Fruit fly (Drosophila melanogaster): ENCODE measurements around the gene CG13040.

CG13040 gene

DNA sequence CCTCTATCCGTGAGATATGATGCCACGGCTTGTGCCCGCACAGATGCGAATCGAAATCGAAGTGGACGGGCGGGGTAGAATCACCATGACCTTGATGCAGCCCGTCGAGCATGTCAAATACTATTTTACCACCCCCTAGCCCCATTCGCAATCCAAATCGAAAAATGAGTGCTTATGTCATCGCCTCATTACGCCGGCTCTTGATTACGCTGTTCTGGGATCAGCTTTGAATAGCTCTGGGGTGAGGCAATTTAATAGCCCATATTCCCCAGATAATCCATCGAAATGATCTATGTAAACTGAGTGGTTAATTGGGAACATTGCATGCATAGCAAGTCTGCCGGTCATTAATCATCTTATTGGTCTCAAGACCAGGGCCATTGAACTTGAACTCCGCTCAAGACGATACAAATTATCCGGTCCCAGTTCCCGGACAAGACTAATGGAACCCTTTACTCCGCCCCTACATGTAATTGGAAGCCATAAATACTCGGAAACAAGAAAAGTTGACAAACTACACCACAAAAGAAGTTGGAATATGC is 30.7 kb upstream of the CG13040 start:
- TF ChIP-seq EcR (GFP tag; optimal IDR thresholded peaks at IDR 0.05) (peak; percentile 91), CG9948 (tag; optimal IDR thresholded peaks at IDR 0.05) (no peak)

DNA sequence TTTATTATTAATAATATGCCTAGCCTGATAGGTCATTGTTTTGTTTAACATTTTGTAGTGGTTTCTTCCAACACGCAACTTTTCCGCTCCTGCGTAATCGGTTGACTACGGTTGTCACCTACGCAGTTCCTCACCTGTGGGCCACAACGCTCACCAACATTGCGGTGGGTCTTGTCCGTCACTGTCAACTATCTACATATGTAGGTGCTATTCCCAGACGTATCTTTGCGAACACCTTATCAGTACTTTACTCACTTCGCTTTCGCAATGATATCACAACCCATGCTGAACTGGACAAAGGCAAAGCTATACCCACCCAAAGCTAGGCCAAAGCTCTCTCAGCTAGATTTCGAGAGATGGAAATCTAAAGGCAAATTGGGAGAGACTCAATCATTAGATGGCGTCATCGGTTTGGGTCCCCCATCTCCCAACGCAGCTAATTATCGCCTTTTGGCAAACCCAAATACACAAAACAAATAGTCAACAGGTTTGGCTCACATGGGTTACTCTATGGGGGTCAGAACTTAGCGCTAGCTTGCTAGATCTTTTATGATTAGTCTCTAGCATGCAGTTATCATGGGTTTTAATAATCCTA is 29.7 kb upstream of the CG13040 start:
- TF ChIP-seq fd96Ca (GFP tag; IDR thresholded peaks at IDR 0.05): 0 out of 3 replicates have a peak, but pooled peaks have one; percentile 9
- TF ChIP-seq rn (GFP tag; IDR thresholded peaks at IDR 0.05): no peak
- no peak for TF ChIP-seq Ets98B (GFP tag; IDR thresholded peaks at IDR 0.05)
- TF ChIP-seq CG13204 (GFP tag; optimal IDR thresholded peaks at IDR 0.05): no peak
- TF ChIP-seq Pif1B (GFP tag; optimal IDR thresholded peaks at IDR 0.05): no peak

DNA sequence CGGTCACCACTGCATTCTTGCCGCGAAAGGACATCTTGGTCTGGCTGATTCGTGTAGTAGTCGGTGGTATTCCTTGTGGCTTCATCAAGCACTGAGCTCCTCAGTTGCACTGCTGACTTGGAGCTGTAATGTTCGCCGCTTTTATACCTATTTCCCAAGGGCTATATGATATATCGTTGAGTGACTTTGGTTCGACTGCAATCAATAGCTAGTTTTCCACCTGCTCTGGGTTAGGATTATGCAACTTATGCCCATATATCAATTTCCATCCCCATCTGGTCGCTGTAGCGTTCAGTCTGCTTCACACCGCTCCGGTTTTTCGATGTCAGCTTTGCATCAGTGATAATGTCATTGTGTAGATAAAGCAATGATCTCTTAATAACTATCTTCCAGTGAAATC is 27.6 kb upstream of the CG13040 start, which contains the start of gene Pdh:
Gene Pdh, minus strand, starts transcription at position 101 of the 400 bp plus-strand sequence.
- TF ChIP-seq EcR (GFP tag; optimal IDR thresholded peaks at IDR 0.05) (no peak), CG15710 (tag; optimal IDR thresholded peaks at IDR 0.05) (no peak), CG14655 (GFP tag; optimal IDR thresholded peaks at IDR 0.05) (no peak), Pif1A (GFP tag; optimal IDR thresholded peaks at IDR 0.05) (no peak), CG34367 (tag; optimal IDR thresholded peaks at IDR 0.05) (no peak), fd96Ca (GFP tag; IDR thresholded peaks at IDR 0.05) (no peak), CG9948 (tag; optimal IDR thresholded peaks at IDR 0.05) (no peak), CG10348 (GFP tag; IDR thresholded peaks at IDR 0.05) (no peak), Pif1B (GFP tag; optimal IDR thresholded peaks at IDR 0.05) (no peak), Snoo (tag; optimal IDR thresholded peaks at IDR 0.05) (no peak), CG8159 (tag; optimal IDR thresholded peaks at IDR 0.05) (no peak), gl (tag; optimal IDR thresholded peaks at IDR 0.05) (no peak), CG4496 (GFP tag; IDR thresholded peaks at IDR 0.05) (no peak), CG13204 (GFP tag; optimal IDR thresholded peaks at IDR 0.05) (no peak), CG12605 (GFP tag; IDR thresholded peaks at IDR 0.05) (no peak), D1 (tag; optimal IDR thresholded peaks at IDR 0.05) (no peak), CG32121 (GFP tag; IDR thresholded peaks at IDR 0.05) (no peak), Ets98B (GFP tag; IDR thresholded peaks at IDR 0.05) (no peak), CG8301 (tag; optimal IDR thresholded peaks at IDR 0.05) (no peak), rn (GFP tag; IDR thresholded peaks at IDR 0.05) (no peak)

DNA sequence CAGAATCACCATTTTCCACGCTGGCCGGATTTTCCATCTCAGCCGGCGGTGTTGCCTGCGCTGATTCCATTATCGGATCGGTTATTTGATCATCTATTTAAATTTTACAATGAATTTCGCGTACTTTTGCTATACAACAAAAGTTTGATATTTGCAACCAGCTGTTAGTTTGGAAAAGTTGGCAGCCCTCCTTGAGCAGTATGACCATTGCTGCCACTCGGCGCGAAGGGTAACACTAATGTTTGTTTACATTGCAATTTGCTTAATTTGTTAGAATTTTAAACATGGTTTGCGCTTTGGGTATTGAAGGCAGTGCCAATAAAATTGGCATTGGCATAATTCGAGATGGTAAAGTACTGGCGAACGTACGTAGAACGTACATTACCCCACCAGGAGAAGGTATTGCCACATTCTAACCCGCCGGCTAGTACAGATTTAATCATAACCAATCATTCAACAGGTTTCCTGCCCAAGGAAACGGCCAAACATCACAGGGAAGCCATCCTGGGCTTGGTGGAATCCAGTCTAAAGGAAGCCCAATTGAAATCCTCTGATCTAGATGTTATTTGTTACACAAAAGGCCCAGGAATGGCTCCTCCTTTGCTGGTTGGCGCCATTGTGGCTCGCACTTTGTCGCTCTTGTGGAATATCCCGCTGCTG is 25.3 kb upstream of the CG13040 start, which contains the start of the genes Golgin104 and Tcs3:
Gene Golgin104, minus strand, starts transcription at position 182 of the 660 bp plus-strand sequence.
Gene Tcs3, plus strand, starts transcription at position 222 of the 660 bp plus-strand sequence.
- TF ChIP-seq D1 (tag; optimal IDR thresholded peaks at IDR 0.05) (no peak), CG17806 (tag; optimal IDR thresholded peaks at IDR 0.05) (no peak), CG4496 (GFP tag; IDR thresholded peaks at IDR 0.05) (no peak), CG34367 (tag; optimal IDR thresholded peaks at IDR 0.05) (no peak), CG10348 (GFP tag; IDR thresholded peaks at IDR 0.05) (no peak), CG13204 (GFP tag; optimal IDR thresholded peaks at IDR 0.05) (no peak), Ets98B (GFP tag; IDR thresholded peaks at IDR 0.05) (no peak), CG32121 (GFP tag; IDR thresholded peaks at IDR 0.05) (no peak), Snoo (tag; optimal IDR thresholded peaks at IDR 0.05) (no peak), CG8301 (tag; optimal IDR thresholded peaks at IDR 0.05) (no peak), Pif1A (GFP tag; optimal IDR thresholded peaks at IDR 0.05) (no peak), Pif1B (GFP tag; optimal IDR thresholded peaks at IDR 0.05) (no peak), CG9948 (tag; optimal IDR thresholded peaks at IDR 0.05) (no peak), gl (tag; optimal IDR thresholded peaks at IDR 0.05) (no peak), CG14655 (GFP tag; optimal IDR thresholded peaks at IDR 0.05) (no peak)

DNA sequence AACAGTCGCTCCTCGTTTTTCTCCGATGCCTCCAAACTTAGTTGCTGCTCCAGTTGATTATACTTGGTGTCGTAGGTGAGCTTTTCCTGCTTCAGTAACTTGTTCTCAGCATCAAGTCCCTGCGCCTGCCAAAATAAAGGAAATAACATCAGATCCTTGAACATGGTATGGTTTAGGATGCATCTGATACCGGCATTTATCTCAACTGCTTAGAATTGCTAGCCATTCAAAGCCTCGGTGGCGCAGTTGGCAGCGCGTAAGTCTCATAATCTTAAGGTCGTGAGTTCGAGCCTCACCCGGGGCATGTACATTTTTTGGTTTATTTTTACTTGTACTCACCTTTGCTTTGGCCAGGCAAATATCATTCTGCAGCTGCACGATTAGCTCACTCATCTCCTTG is 23.1 kb upstream of the CG13040 start:
- TF ChIP-seq CG15710 (tag; optimal IDR thresholded peaks at IDR 0.05) (no peak), D1 (tag; optimal IDR thresholded peaks at IDR 0.05) (no peak), CG32121 (GFP tag; IDR thresholded peaks at IDR 0.05) (no peak), CG12605 (GFP tag; IDR thresholded peaks at IDR 0.05) (no peak), Snoo (tag; optimal IDR thresholded peaks at IDR 0.05) (no peak), rn (GFP tag; IDR thresholded peaks at IDR 0.05) (no peak), CG4496 (GFP tag; IDR thresholded peaks at IDR 0.05) (no peak), Ets98B (GFP tag; IDR thresholded peaks at IDR 0.05) (no peak), CG17806 (tag; optimal IDR thresholded peaks at IDR 0.05) (no peak), CG13204 (GFP tag; optimal IDR thresholded peaks at IDR 0.05) (no peak)

DNA sequence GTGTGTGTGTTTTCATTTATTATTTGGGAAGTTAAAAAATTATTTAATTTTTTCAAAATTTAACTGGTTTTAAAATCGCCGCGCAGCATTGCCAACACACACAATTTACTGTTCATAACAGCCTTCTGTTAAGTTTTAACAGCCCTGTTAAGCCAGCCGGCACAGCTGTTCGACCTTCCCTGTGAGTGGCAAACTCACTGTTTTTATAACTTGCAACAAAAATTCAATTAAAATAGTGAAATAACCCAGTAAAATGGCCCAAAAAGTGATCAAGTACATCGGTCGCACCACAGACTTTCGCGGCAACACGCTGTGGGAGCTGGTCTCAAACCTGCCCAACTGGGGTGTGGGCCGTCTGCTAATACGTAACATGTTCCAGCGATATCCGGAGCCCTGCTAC is 21.4 kb upstream of the CG13040 start, which contains the start of gene mRpS34:
Gene mRpS34, plus strand, starts transcription at position 161 of the 400 bp plus-strand sequence.
- TF ChIP-seq CG8301 (tag; optimal IDR thresholded peaks at IDR 0.05) (no peak), EcR (GFP tag; optimal IDR thresholded peaks at IDR 0.05) (no peak)

DNA sequence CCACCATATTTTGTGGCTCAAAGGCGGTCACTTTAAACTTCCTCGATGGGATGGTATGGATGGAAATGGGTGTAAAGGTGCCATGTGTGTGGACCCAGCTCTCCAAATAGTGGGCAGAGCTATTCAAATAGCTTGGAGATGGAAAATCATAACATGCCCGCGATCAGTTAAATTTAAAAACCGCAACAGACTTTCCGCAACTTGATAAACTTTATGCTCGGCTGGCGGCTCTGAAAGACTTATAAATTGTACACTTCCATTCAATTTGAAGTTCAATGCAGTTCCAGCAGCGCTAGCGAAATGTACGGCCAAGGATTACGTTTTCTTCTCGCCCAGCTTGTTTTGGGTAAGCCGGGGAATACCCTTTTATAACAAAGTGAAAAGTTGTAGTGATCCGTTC is 19.5 kb upstream of the CG13040 start, which contains the start of gene CG33257:
Gene CG33257, plus strand, starts transcription at position 301 of the 400 bp plus-strand sequence.
- TF ChIP-seq Snoo (tag; optimal IDR thresholded peaks at IDR 0.05): no peak
- TF ChIP-seq CG15710 (tag; optimal IDR thresholded peaks at IDR 0.05): no peak
- TF ChIP-seq CG4496 (GFP tag; IDR thresholded peaks at IDR 0.05): no peak
- TF ChIP-seq CG10348 (GFP tag; IDR thresholded peaks at IDR 0.05): no peak
- no peak for TF ChIP-seq D1 (tag; optimal IDR thresholded peaks at IDR 0.05)
- TF ChIP-seq Pif1B (GFP tag; optimal IDR thresholded peaks at IDR 0.05): no peak
- TF ChIP-seq gl (tag; optimal IDR thresholded peaks at IDR 0.05): no peak
- no peak for TF ChIP-seq CG34367 (tag; optimal IDR thresholded peaks at IDR 0.05)
- no peak for TF ChIP-seq fd96Ca (GFP tag; IDR thresholded peaks at IDR 0.05)
- no peak for TF ChIP-seq CG8301 (tag; optimal IDR thresholded peaks at IDR 0.05)

Data from whole organism, pupa.